Fruit fly (Drosophila melanogaster) whole organism, prepupa: ENCODE measurements around the gene CG6983.

Experiments
- CG1621 ChIP-seq: fragments of 200-800 bp; sonication (Bioruptor generic); optimal IDR thresholded peaks from 3 replicates; lab custom pipeline; 2018; ENCODE audit warnings: missing biosample characterization, mild to moderate bottlenecking, missing genetic modification characterization
- CG3919 ChIP-seq: fragments of 200-800 bp; sonication (Bioruptor generic); optimal IDR thresholded peaks from 3 replicates; lab custom pipeline; 2016; ENCODE audit warnings: missing biosample characterization, missing genetic modification characterization
- CG6854 ChIP-seq: fragments of 200-800 bp; sonication (Bioruptor generic); optimal IDR thresholded peaks from 2 replicates; lab custom pipeline; 2017; ENCODE audit warnings: missing biosample characterization, mild to moderate bottlenecking, missing genetic modification characterization
- Gug ChIP-seq: fragments of 200-800 bp; sonication (Bioruptor generic); IDR thresholded peaks from 2 replicates; pipeline ENCODE4 v1.3.6; 2022; ENCODE audit warnings: missing biosample characterization, missing genetic modification characterization
- Smox ChIP-seq: fragments of 200-800 bp; sonication (Bioruptor generic); optimal IDR thresholded peaks from 3 replicates; lab custom pipeline; 2016; ENCODE audit warnings: missing biosample characterization, missing genetic modification characterization
- fd85E ChIP-seq: fragments of 200-800 bp; sonication (Bioruptor generic); optimal IDR thresholded peaks from 3 replicates; lab custom pipeline; 2016; ENCODE audit warnings: missing biosample characterization, missing genetic modification characterization
- salr ChIP-seq, 2 experiments: fragments of 200-800 bp; sonication (Bioruptor generic); optimal IDR thresholded peaks; 3 replicates each; lab custom pipeline; 2016 to 2018; ENCODE audit warnings: missing biosample characterization in 2 of 2, missing genetic modification characterization in 2 of 2, mild to moderate bottlenecking in 1 of 2
- topi ChIP-seq: fragments of 200-800 bp; sonication (Bioruptor generic); optimal IDR thresholded peaks from 3 replicates; lab custom pipeline; 2016; ENCODE audit warnings: missing biosample characterization, missing genetic modification characterization

The CG6983 gene

dm6 chr3L:8393549-8393948 is 55.6 kb downstream of the CG6983 start, which contains the start of gene Jon66Cii:
Gene Jon66Cii (minus strand): TSS chr3L:8393649.
- TF ChIP-seq Gug (GFP tag; lab: Robert Waterston, UW) (no peak), CG6854 (GFP tag; lab: Kevin White, UChicago) (no peak), CG3919 (GFP tag; lab: Kevin White, UChicago) (no peak), fd85E (GFP tag; lab: Kevin White, UChicago) (no peak), Smox (GFP tag; lab: Kevin White, UChicago) (no peak), salr (GFP tag; optimal IDR thresholded peaks at IDR 0.05; lab: Kevin White, UChicago) (no peak), CG1621 (no peak), topi (GFP tag; lab: Kevin White, UChicago) (no peak)
- TF ChIP-seq, all 60 proteins: peak for 0
